Fruit fly (Drosophila melanogaster): ENCODE measurements around the gene CG32845.

DNA sequence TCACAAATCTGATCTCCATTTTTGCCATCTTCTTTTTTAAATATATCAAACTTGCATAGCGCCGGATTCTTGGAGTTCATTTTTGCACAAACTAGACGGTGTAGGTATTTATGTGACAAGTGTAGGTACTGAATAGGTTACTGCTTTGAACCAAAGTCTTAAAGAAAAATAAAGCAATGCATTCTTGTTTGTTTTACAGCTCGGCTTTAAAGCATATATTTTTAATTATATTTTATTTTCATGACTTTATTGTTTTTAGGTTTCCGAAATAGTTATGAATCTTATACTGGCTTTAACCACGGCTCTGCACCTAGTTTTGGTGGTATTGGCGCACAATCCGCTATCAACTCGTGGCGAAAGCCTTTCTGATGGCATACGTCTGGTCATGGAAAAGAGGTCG lies at the start of gene CG32845:
- TF ChIP-seq CG8478 (optimal IDR thresholded peaks at IDR 0.05) = no peak
- TF ChIP-seq CTCF (optimal IDR thresholded peaks at IDR 0.05) = no peak
